Fruit fly (Drosophila melanogaster) ovary, adult (tissue): ENCODE results near the gene Gr63a.

Source experiments
- CG17801 ChIP-seq: fragments of 200-800 bp; optimal IDR thresholded peaks from 2 replicates; lab custom pipeline; 2019; ENCODE audit warnings: missing biosample characterization, mild to moderate bottlenecking, missing genetic modification characterization, moderate library complexity; ENCODE audit not compliant: partially characterized antibody

Gene Gr63a

DNA sequence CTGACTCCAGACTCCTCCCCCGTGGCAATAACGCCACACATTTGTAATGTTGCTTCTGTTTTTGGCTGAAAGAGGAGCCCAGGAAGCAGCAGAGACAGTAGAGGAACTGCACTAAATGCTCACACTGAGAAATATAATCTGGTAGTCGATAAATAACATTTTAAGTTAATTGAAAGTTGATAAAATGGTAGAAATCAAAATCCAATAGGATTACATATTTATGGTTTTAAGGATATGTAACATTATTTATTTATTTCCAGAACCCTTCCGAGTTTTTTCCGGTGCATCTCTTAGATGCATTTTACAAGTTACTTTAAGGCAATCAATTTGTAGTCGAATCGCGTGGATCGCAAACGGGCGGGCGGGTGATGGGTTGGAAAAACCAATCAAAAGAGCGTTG lies 5.5 kb downstream of the Gr63a start:
- no peak for TF ChIP-seq CG17801 (GFP tag; lab: Kevin White, UChicago)

DNA sequence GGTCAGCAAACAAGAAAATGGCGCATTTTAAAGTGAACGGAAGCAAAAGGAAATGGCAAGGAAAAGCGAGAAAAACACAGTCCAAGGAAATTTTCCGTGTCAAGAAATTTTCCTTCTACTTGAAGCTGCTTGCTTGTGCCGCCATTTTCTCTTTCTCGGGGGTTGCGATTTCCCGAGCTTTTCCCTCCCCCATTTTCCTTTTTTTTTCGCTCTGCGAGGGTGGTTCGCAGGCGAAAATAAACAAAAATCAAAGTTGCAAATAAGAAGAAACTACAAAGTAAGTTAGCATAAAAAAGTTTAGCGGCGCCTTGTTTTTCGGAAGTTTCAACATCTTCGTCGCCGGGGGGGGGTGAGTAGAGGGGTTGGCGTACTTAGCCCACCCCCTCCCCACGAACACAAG lies 9.0 kb downstream of the Gr63a start:
- TF ChIP-seq CG17801 (GFP tag; lab: Kevin White, UChicago), result no peak

- no peak for TF ChIP-seq CG17801 (GFP tag; lab: Kevin White, UChicago)
Observed at dm6 chr3L:3885933-3886332, 10.5 kb downstream of the Gr63a start.

- TF ChIP-seq CG17801 (GFP tag; lab: Kevin White, UChicago), result no peak
Observed at dm6 chr3L:3882046-3882445, 14.4 kb downstream of the Gr63a start.

- TF ChIP-seq CG17801 (GFP tag; lab: Kevin White, UChicago), result no peak
Observed at dm6 chr3L:3878734-3879310, 17.6 kb downstream of the Gr63a start.

DNA sequence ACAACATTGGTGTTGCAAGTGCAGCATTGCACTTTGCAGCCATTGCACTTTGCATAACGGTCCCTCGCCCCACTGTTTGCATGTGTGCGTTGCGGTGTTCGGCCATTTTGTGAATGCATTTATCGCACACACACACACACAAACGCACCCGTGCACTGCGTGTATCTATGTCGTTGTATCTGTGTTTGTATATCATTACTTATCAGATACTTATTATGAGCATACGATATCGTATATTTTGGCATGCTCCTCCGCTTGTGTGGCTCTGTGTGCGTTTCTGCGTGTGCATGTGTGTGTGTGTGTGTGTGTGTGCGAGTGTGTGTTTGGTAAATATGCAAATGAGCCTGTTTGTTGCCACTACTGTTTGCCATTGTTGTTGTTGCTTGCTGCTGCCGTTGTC lies 19.5 kb downstream of the Gr63a start:
- no peak for TF ChIP-seq CG17801 (GFP tag; lab: Kevin White, UChicago)

dm6 chr3L:3875996-3876395 lies 20.4 kb downstream of the Gr63a start:
- no peak for TF ChIP-seq CG17801 (GFP tag; lab: Kevin White, UChicago)

dm6 chr3L:3875004-3875403 lies 21.4 kb downstream of the Gr63a start:
- TF ChIP-seq CG17801 (GFP tag; lab: Kevin White, UChicago), result no peak

- TF ChIP-seq CG17801 (GFP tag; lab: Kevin White, UChicago), result no peak
Observed at dm6 chr3L:3873094-3873493, 23.3 kb downstream of the Gr63a start.

- TF ChIP-seq CG17801 (GFP tag; lab: Kevin White, UChicago), result no peak
Observed at dm6 chr3L:3871284-3871683, 25.1 kb downstream of the Gr63a start.

- TF ChIP-seq CG17801 (GFP tag; lab: Kevin White, UChicago), result no peak
Observed at dm6 chr3L:3868014-3868413, 28.4 kb downstream of the Gr63a start.

- no peak for TF ChIP-seq CG17801 (GFP tag; lab: Kevin White, UChicago)
Observed at dm6 chr3L:3866429-3866828, 30.0 kb downstream of the Gr63a start.

DNA sequence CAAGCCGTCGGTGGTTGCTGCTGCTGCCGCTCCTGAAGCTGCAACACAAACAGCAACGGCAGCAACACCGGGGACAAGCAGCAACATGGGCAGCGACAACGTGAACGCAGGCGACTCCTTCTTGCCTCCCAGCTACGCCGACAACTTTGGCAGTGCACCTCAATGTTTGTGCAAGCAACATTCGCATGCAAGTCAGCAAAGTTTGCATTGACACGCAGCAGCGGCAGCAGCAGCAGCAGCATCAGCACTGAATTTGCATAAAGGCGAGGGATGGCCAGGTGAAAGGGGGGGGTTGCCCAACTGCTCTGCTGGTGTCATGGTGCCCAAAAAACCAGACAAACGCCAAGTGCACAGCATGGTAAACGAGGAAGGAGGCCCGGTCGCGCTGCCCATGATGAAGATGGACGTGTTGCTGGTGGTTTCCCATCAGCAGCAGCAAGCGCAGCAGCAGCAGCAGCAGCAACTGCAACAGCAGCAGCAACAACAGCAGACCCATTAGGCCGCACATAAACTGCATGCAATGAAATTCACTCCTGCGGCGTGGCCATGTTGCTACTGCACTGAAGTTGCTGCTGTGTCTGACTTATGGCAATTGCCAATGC lies 31.0 kb downstream of the Gr63a start:
- TF ChIP-seq CG17801 (GFP tag; lab: Kevin White, UChicago), result no peak

- no peak for TF ChIP-seq CG17801 (GFP tag; lab: Kevin White, UChicago)
Observed at dm6 chr3L:3863462-3863861, 32.9 kb downstream of the Gr63a start.

DNA sequence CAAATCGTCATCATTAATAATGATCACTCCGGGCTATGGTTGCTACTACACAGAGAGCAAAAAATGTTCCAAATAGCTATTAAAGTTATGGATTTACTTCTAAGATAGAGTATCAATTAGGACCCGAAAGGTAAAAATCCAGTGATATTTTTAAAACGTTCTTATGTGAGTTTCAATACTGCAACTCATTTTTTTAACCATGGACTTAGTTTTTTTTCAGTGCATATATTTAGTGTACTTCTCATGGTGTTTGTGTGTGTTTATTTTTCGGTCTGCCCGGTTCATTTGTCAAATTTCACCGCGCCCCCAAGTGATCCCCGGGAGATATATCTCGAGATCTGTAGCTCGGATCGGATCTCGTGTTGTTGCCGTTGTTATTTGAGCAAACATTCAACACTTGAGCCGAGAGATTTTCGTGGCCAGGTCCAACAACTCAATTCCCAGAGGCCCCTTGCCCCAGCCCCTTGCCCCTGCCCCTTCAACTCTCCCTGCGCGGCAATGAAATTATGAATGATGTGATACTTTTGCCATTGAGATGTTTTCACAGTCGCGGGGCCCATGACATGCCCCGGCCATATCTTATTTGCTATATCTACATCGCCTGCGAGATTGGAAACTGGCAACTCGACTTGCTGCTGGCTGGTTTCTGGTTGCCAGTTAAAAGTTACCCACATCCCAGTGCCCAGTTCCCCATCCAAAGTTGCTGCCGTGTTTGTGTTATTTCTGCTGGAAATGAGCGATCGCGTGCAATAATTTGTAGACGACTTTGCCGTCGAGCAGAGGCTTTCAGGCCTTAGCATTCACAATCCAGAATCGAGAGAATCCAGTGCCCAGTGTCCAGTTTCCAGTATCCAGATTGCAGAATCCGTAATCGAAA lies 33.7 kb downstream of the Gr63a start:
- no peak for TF ChIP-seq CG17801 (GFP tag; lab: Kevin White, UChicago)

dm6 chr3L:3856004-3856403 lies 40.4 kb downstream of the Gr63a start:
- no peak for TF ChIP-seq CG17801 (GFP tag; lab: Kevin White, UChicago)
